Worm (Caenorhabditis elegans) whole organism, L3 larva: ENCODE measurements around the gene nap-1.

ENCODE experiments used
- ZK546.5 ChIP-seq: sonication (generic microtip); optimal IDR thresholded peaks from 2 replicates; lab custom pipeline; 2017; ENCODE audit warnings: missing biosample characterization, missing genetic modification characterization
- aly-2 ChIP-seq: fragments of 150-350 bp; optimal IDR thresholded peaks from 2 replicates; lab custom pipeline; 2014; ENCODE audit warnings: missing biosample characterization, missing genetic modification characterization
- ama-1 ChIP-seq: fragments of 150-350 bp; optimal IDR thresholded peaks from 2 replicates; lab custom pipeline; 2018
- elt-3 ChIP-seq, 3 experiments: fragments of 150-350 bp in 1 of 3; sonication (generic microtip) in 2 of 3; optimal IDR thresholded peaks; 2 replicates in 2 of 3; 4 replicates in 1 of 3; lab custom pipeline; 2014 to 2017; ENCODE audit warnings: missing biosample characterization in 3 of 3, missing genetic modification characterization in 3 of 3
- fkh-10 ChIP-seq: sonication (generic microtip); optimal IDR thresholded peaks from 2 replicates; lab custom pipeline; 2017; ENCODE audit warnings: missing biosample characterization, missing genetic modification reagents, missing genetic modification characterization
- fos-1 ChIP-seq: fragments of 150-350 bp; optimal IDR thresholded peaks from 2 replicates; lab custom pipeline; 2014; ENCODE audit warnings: missing biosample characterization, missing genetic modification characterization
- jun-1 ChIP-seq: fragments of 150-350 bp; optimal IDR thresholded peaks from 2 replicates; lab custom pipeline; 2014; ENCODE audit warnings: missing biosample characterization, missing genetic modification reagents, missing genetic modification characterization
- nhr-11 ChIP-seq: fragments of 150-350 bp; optimal IDR thresholded peaks from 2 replicates; lab custom pipeline; 2014; ENCODE audit warnings: missing biosample characterization, missing genetic modification characterization
- pha-4 ChIP-seq: fragments of 150-350 bp; optimal IDR thresholded peaks from 2 replicates; lab custom pipeline; 2014; ENCODE audit warnings: missing biosample characterization, missing genetic modification reagents, missing genetic modification characterization
- snpc-4 ChIP-seq: fragments of 150-350 bp; optimal IDR thresholded peaks from 2 replicates; lab custom pipeline; 2014; ENCODE audit warnings: missing biosample characterization, missing genetic modification characterization
- unc-62 ChIP-seq: fragments of 150-350 bp; sonication (generic microtip); optimal IDR thresholded peaks from 4 replicates; lab custom pipeline; 2014; ENCODE audit warnings: missing biosample characterization, missing genetic modification reagents, missing genetic modification characterization
- ztf-11 ChIP-seq: fragments of 150-350 bp; optimal IDR thresholded peaks from 2 replicates; lab custom pipeline; 2014; ENCODE audit warnings: missing biosample characterization, missing genetic modification characterization
- ztf-4 ChIP-seq: fragments of 150-350 bp; optimal IDR thresholded peaks from 2 replicates; lab custom pipeline; 2014; ENCODE audit warnings: missing biosample characterization, missing genetic modification characterization

DNA sequence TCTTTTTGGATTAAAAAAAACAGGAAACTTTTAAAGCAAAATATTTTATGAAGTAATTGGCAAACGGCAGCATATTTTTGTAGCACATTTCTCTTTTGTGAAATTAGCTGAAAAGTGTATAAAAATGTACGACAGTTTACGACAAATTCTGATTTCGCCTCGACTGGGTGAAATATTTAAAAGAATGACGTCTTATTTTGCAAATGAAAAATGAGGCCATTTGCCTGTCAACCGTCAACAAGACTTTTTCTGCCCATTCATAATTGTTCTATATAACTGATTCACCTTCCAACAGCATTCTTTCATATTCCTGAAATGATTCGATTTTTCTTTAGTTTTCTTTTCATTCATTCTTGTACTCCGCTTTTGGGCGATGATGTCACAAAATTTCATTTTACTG, 23.5 kb downstream of the nap-1 start, which contains the start of the genes F17E9.2 and col-116:
- TF ChIP-seq unc-62 (no peak), ZK546.5 (tag; lab: Kevin White, UChicago) (no peak), nhr-11 (tag; lab: Kevin White, UChicago) (no peak), pha-4 (tag; lab: Kevin White, UChicago) (no peak), ama-1 (no peak), snpc-4 (tag; lab: Kevin White, UChicago) (no peak), aly-2 (tag; lab: Kevin White, UChicago) (no peak), fkh-10 (GFP tag; lab: Kevin White, UChicago) (no peak), elt-3 (tag; optimal IDR thresholded peaks at IDR 0.05; lab: Kevin White, UChicago) (no peak), ztf-4 (tag; lab: Kevin White, UChicago) (no peak), ztf-11 (tag; lab: Kevin White, UChicago) (no peak), fos-1 (tag; lab: Kevin White, UChicago) (no peak), jun-1 (no peak)
